Fruit fly (Drosophila melanogaster): ENCODE results near the gene Femcoat.

Gene Femcoat

DNA sequence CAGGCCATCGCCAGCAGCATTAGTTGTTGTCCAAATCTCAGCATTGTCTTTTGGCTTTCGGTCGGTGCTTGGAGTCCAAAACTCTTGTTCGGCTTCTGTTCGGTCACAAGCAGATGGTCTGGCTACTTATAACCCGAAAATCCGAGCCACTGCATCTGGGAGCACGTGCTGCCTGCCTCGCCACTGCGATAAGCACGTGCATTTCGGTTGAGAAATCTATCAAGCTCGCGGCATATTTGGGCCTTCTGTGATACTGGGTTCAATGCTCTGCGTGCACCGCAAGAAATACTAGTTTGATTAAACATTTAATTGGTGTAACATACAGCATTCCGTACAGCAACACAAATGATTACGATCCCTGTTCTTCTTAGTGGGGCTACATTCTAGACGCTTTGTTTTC is at the start of gene Femcoat:
Gene Femcoat, minus strand, starts transcription at position 101 of the 400 bp plus-strand sequence.
- TF ChIP-seq usp (GFP tag; optimal IDR thresholded peaks at IDR 0.05) (no peak), psq (optimal IDR thresholded peaks at IDR 0.05) (no peak), Dll (optimal IDR thresholded peaks at IDR 0.05) (no peak), CG8478 (optimal IDR thresholded peaks at IDR 0.05) (no peak), EcR (GFP tag; optimal IDR thresholded peaks at IDR 0.05) (no peak), pan (optimal IDR thresholded peaks at IDR 0.05) (no peak)

DNA sequence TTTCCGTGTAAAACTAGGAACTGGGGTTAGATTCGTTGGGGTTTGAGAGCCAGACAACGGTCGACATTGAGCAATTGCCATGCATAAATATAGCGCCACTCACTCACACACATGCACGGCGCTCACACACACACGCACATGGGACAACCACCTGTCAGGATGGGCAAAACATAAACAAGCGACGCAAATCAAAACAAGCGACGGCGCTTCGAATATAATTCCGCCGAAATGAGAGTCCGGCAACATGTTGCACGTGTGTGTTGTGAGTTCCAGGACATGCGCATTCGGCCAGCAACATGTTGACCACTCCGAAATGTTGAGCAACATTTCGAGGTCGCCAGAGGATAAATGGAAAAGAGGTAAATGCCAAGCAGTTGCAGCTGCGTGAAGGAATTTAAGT is 38.1 kb upstream of the Femcoat start:
- TF ChIP-seq pan (optimal IDR thresholded peaks at IDR 0.05) = no peak
- TF ChIP-seq EcR (GFP tag; optimal IDR thresholded peaks at IDR 0.05) = no peak
- TF ChIP-seq Dll (optimal IDR thresholded peaks at IDR 0.05) = no peak
- no peak for TF ChIP-seq usp (GFP tag; optimal IDR thresholded peaks at IDR 0.05)
- TF ChIP-seq CG8478 (optimal IDR thresholded peaks at IDR 0.05) = no peak
- no peak for TF ChIP-seq psq (optimal IDR thresholded peaks at IDR 0.05)

DNA sequence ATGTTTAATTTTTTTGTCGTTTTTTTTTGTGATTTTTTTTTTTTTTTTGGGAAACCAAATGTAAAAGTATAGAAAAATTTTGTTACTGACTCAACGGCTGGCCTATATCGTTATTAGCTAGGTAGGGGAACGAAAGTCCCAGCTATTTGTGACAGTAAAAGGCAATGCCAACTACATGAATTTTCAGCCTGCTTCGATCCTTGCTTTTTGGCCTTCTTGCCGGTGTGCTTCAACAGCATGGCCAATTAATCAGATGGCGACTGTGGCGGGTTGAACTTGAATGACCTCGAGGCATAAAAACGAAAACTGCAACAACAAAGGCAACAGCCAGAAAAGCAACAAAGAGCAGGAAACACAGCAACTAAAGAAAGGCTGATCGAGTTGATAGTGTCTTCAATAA is 35.2 kb upstream of the Femcoat start, which contains the start of gene CG15578:
Gene CG15578, minus strand, starts transcription at position 101 of the 400 bp plus-strand sequence.
- TF ChIP-seq CG8478 (optimal IDR thresholded peaks at IDR 0.05) (no peak), EcR (GFP tag; optimal IDR thresholded peaks at IDR 0.05) (no peak), Dll (optimal IDR thresholded peaks at IDR 0.05) (no peak), pan (optimal IDR thresholded peaks at IDR 0.05) (no peak), psq (optimal IDR thresholded peaks at IDR 0.05) (no peak), usp (GFP tag; optimal IDR thresholded peaks at IDR 0.05) (no peak)

DNA sequence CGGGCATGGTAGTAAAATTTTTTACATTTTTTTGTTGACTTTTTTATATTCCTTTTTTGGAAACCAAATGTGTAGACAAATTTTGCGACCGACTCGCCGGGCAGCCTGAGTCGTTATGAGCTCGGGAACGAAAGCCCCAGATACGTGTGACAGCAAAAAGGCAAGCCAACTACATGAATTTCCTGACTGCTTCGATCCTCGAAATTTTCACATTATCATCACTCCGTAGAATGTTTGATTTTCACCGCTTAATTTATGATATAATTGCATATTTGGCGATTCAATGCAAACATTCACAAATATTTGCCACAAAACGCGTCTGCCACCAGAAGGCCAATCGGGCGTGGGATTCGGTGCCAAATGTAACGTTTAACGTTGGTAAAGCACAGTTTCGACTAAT is 34.3 kb upstream of the Femcoat start, which contains the start of gene CG15577:
Gene CG15577, minus strand, starts transcription at position 101 of the 400 bp plus-strand sequence.
- TF ChIP-seq Dll (optimal IDR thresholded peaks at IDR 0.05) = no peak
- TF ChIP-seq CG8478 (optimal IDR thresholded peaks at IDR 0.05) = no peak
- no peak for TF ChIP-seq usp (GFP tag; optimal IDR thresholded peaks at IDR 0.05)
- no peak for TF ChIP-seq EcR (GFP tag; optimal IDR thresholded peaks at IDR 0.05)
- TF ChIP-seq pan (optimal IDR thresholded peaks at IDR 0.05) = no peak
- no peak for TF ChIP-seq psq (optimal IDR thresholded peaks at IDR 0.05)

DNA sequence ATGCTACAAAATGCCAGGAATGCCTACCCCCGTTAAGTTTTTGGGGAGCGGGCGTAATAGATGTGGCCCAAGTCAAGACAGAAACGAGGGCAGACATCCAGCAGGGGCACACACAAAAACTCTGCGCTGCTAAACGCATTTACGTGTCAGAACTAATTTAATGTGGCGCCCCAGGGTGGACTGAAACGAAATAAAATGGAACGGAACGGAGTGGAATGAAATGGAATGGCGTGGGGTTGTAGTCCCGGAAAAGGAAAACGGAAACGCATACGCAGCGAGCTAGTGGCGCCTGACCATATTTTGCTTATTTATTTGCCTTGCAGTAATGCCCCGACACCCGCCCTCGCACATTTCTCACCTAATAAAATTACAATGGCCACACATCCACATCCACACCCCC is 30.9 kb upstream of the Femcoat start:
- TF ChIP-seq usp (GFP tag; optimal IDR thresholded peaks at IDR 0.05) (no peak), pan (optimal IDR thresholded peaks at IDR 0.05) (no peak), psq (optimal IDR thresholded peaks at IDR 0.05) (no peak), Dll (optimal IDR thresholded peaks at IDR 0.05) (no peak), CG8478 (optimal IDR thresholded peaks at IDR 0.05) (no peak), EcR (GFP tag; optimal IDR thresholded peaks at IDR 0.05) (no peak)

DNA sequence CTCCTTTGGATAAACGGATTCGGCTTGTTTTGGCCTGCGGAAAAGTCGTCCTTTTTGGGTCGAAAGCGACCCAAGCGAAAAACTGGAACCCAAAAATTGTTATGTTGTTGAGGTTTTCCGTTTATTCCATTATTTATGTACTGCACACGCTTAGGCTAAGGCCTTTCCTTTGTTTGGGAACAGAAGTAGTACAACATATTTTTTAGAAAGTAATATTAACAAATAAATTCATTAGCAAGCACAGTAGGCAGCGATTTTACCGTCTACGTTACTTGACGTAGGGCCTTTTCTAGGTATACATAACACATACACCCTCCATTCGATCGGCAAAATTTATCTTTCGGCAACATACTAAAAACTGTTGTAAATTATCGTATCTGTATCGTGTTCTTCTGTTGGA is 25.8 kb upstream of the Femcoat start, which contains the start of gene CG15572:
Gene CG15572, plus strand, starts transcription at position 301 of the 400 bp plus-strand sequence.
- TF ChIP-seq CG8478 (optimal IDR thresholded peaks at IDR 0.05) (no peak), usp (GFP tag; optimal IDR thresholded peaks at IDR 0.05) (no peak), psq (optimal IDR thresholded peaks at IDR 0.05) (no peak), Dll (optimal IDR thresholded peaks at IDR 0.05) (no peak), EcR (GFP tag; optimal IDR thresholded peaks at IDR 0.05) (no peak), pan (optimal IDR thresholded peaks at IDR 0.05) (no peak)

DNA sequence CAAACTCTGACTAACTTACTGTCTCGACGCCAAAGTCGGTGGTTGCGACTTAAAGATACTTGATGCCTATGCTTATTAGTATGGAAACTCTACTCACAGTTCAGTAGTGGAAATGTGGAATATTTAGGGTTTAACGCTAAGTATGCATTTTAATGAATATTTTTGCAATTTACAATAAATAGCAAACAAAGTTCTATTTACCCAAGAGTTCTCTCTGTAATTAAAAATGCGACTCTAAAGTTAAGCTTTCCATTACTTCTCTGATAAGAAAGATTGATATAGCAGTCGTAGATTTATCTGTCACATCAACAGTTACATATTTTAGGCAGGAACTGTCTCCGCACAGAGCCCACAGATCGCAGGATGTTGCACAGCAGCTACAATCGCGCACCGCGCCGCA is 23.2 kb upstream of the Femcoat start, which contains the start of gene CG12691:
Gene CG12691, plus strand, starts transcription at position 301 of the 400 bp plus-strand sequence.
- TF ChIP-seq EcR (GFP tag; optimal IDR thresholded peaks at IDR 0.05) = no peak
- TF ChIP-seq pan (optimal IDR thresholded peaks at IDR 0.05) = no peak
- TF ChIP-seq usp (GFP tag; optimal IDR thresholded peaks at IDR 0.05) = no peak
- no peak for TF ChIP-seq CG8478 (optimal IDR thresholded peaks at IDR 0.05)
- no peak for TF ChIP-seq Dll (optimal IDR thresholded peaks at IDR 0.05)
- no peak for TF ChIP-seq psq (optimal IDR thresholded peaks at IDR 0.05)

DNA sequence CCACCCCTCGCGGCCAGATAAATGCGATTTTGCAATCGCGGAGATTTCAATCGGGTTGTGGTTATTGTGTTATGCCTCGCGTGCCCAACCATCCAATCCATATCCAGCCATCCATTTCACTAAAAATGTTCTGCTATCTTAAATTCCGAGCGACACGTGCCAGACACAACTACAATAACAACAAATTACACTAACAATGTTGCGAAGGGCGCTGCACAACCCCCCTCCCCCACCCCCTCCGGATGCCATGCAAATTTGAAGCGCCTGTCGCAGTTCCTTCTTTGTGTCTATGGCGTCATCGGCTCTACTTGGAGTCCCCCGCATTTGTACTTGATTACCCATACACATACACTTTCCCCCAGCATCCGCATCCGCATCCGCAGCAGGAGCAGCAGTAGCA is 22.7 kb upstream of the Femcoat start:
- TF ChIP-seq Dll (optimal IDR thresholded peaks at IDR 0.05) = no peak

DNA sequence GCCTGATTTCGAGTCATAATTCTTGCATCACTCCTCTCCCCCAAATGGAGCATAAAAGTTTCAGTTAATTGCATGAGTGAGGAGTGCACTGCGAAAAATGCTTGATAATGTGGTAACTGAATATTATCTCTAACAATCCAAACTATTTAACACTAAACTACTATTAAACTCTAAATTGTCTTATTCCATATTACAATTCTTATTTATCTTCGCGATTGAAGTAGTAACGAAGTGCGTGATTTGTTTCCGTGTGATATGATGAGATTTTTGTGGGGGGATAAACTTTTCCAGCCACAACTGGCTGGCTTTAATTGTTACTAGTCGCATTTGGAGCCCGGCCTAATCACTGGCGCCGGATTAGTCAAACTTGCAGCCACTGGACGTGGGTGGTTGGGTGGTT is 21.7 kb upstream of the Femcoat start:
- TF ChIP-seq CG8478 (optimal IDR thresholded peaks at IDR 0.05) (no peak), psq (optimal IDR thresholded peaks at IDR 0.05) (no peak), Dll (optimal IDR thresholded peaks at IDR 0.05) (no peak), EcR (GFP tag; optimal IDR thresholded peaks at IDR 0.05) (no peak), pan (optimal IDR thresholded peaks at IDR 0.05) (no peak), usp (GFP tag; optimal IDR thresholded peaks at IDR 0.05) (no peak)

DNA sequence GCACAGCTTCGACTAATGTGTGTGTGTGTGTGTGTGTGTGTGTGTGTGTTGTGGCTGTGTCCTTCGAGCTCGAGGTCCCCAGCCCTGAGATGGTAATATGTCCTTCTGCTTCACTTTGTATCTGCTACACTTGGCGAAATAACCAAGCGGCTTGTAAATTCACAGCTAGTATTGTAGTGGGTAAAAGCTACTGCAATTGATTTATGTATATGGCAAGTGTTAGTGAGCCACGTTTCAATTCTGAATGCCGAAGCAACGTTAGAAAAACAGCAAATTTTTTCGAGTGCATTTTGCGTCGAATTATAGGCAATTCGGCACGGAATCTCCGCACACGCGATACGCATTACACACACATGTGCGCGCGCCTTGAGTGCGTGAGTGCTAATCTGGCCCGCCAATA is 20.0 kb upstream of the Femcoat start:
- TF ChIP-seq Dll (optimal IDR thresholded peaks at IDR 0.05) (no peak), psq (optimal IDR thresholded peaks at IDR 0.05) (no peak), EcR (GFP tag; optimal IDR thresholded peaks at IDR 0.05) (no peak), usp (GFP tag; optimal IDR thresholded peaks at IDR 0.05) (no peak), pan (optimal IDR thresholded peaks at IDR 0.05) (no peak), CG8478 (optimal IDR thresholded peaks at IDR 0.05) (no peak)

DNA sequence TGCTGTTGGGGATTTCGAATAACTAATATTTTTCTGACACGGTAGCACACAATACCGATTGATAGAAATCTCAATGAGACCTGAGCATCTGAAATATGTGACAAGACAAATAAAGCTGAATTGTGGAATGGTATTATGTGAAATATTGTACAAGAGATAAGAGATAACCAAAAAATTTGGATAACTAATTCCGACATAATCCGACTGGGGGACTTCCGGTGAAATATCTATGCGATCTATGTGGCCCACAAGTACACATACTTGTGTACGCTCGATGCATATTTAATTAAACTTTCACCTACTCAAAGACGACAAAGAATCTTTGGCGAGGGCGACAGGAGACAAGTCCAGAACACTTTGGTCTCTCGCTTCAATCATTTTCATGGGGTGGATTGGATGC is 10.1 kb upstream of the Femcoat start, which contains the start of gene CG15576:
Gene CG15576, minus strand, starts transcription at position 101 of the 400 bp plus-strand sequence.
- no peak for TF ChIP-seq pan (optimal IDR thresholded peaks at IDR 0.05)
- no peak for TF ChIP-seq Dll (optimal IDR thresholded peaks at IDR 0.05)
- no peak for TF ChIP-seq usp (GFP tag; optimal IDR thresholded peaks at IDR 0.05)
- TF ChIP-seq psq (optimal IDR thresholded peaks at IDR 0.05) = no peak
- no peak for TF ChIP-seq EcR (GFP tag; optimal IDR thresholded peaks at IDR 0.05)
- no peak for TF ChIP-seq CG8478 (optimal IDR thresholded peaks at IDR 0.05)

DNA sequence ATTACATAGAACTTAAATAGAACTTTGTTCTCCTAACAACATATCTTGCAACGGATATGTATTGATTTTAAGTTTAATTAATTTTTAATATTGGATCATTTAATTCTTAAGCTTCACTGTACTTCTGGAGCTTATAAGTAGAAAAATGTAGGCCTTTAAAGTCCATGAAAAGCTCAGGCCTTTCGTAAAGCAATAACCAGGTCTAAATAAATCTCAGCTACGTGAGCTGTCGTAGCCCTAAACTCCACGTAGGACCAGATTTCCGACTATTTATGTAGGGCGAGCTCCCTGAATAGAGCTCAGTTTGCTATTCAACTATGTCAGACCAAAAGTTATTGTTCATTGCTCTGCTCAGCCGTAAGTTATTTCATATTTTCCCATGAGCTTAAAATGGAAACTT is 5.5 kb upstream of the Femcoat start, which contains the start of gene CG43135:
Gene CG43135, plus strand, starts transcription at position 301 of the 400 bp plus-strand sequence.
- TF ChIP-seq EcR (GFP tag; optimal IDR thresholded peaks at IDR 0.05) (no peak), pan (optimal IDR thresholded peaks at IDR 0.05) (no peak), CG8478 (optimal IDR thresholded peaks at IDR 0.05) (no peak), Dll (optimal IDR thresholded peaks at IDR 0.05) (no peak), psq (optimal IDR thresholded peaks at IDR 0.05) (no peak), usp (GFP tag; optimal IDR thresholded peaks at IDR 0.05) (no peak)

DNA sequence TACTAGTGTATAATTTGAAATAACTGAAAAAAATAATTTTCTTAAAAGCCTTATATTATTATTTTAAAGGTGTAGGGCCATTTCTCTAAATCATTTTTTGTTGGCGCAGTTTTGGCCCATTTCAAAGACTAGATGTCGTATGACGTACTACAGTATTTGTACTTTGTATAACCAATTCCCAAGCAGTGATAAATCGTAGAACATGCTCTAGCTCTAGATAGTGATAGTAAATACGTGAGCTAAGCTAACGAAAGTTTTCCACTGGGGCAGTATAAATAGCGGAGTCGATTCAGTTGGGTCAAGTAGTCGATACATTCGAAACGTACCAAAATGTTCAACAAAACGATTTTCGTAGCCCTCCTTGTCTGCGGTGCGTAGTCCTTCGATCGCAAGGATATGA is 4.4 kb upstream of the Femcoat start, which contains the start of gene CG43134:
Gene CG43134, plus strand, starts transcription at position 301 of the 400 bp plus-strand sequence.
- TF ChIP-seq usp (GFP tag; optimal IDR thresholded peaks at IDR 0.05) (no peak), Dll (optimal IDR thresholded peaks at IDR 0.05) (no peak), CG8478 (optimal IDR thresholded peaks at IDR 0.05) (no peak), pan (optimal IDR thresholded peaks at IDR 0.05) (no peak), psq (optimal IDR thresholded peaks at IDR 0.05) (no peak), EcR (GFP tag; optimal IDR thresholded peaks at IDR 0.05) (no peak)
